Fruit fly (Drosophila melanogaster) whole organism, prepupa: Measurements from ENCODE around the gene Sfp84E.
A peak's percentile ranks its signal among the peaks of the same experiment; 100 is the strongest.

Experiments
- Blimp-1 ChIP-seq: fragments of 200-800 bp; sonication (Bioruptor generic); optimal IDR thresholded peaks from 3 replicates; lab custom pipeline; 2017; ENCODE audit warnings: missing biosample characterization, missing genetic modification characterization, mild to moderate bottlenecking, moderate library complexity, missing genetic modification reagents
- CG10669 ChIP-seq: fragments of 200-800 bp; sonication (Bioruptor generic); optimal IDR thresholded peaks from 3 replicates; lab custom pipeline; 2018; ENCODE audit warnings: missing biosample characterization, mild to moderate bottlenecking, missing genetic modification characterization, moderate library complexity
- CG11294 ChIP-seq: fragments of 200-800 bp; sonication (Bioruptor generic); IDR thresholded peaks from 2 replicates; pipeline ENCODE4 v1.3.6; 2022; ENCODE audit warnings: missing biosample characterization, missing genetic modification characterization
- CG16779 ChIP-seq: fragments of 200-800 bp; sonication (Bioruptor generic); optimal IDR thresholded peaks from 3 replicates; lab custom pipeline; 2017; ENCODE audit warnings: missing biosample characterization, mild to moderate bottlenecking, missing genetic modification characterization
- CG6163 ChIP-seq: fragments of 200-800 bp; sonication (Bioruptor generic); IDR thresholded peaks from 3 replicates; pipeline ENCODE4 v1.3.6; 2022; ENCODE audit warnings: missing biosample characterization, missing genetic modification characterization
- CG6854 ChIP-seq: fragments of 200-800 bp; sonication (Bioruptor generic); optimal IDR thresholded peaks from 2 replicates; lab custom pipeline; 2017; ENCODE audit warnings: missing biosample characterization, mild to moderate bottlenecking, missing genetic modification characterization
- Lpt ChIP-seq: fragments of 200-800 bp; sonication (Bioruptor generic); optimal IDR thresholded peaks from 3 replicates; lab custom pipeline; 2016; ENCODE audit warnings: missing biosample characterization, missing genetic modification characterization
- OdsH ChIP-seq: fragments of 200-800 bp; sonication (Bioruptor generic); optimal IDR thresholded peaks from 3 replicates; lab custom pipeline; 2016; ENCODE audit warnings: missing biosample characterization, missing genetic modification characterization
- fd85E ChIP-seq: fragments of 200-800 bp; sonication (Bioruptor generic); optimal IDR thresholded peaks from 3 replicates; lab custom pipeline; 2016; ENCODE audit warnings: missing biosample characterization, missing genetic modification characterization
- lz ChIP-seq: fragments of 200-800 bp; sonication (Bioruptor generic); optimal IDR thresholded peaks from 3 replicates; lab custom pipeline; 2016; ENCODE audit warnings: missing biosample characterization, missing genetic modification characterization
- pdm3 ChIP-seq: fragments of 200-800 bp; sonication (Bioruptor generic); optimal IDR thresholded peaks from 3 replicates; lab custom pipeline; 2016; ENCODE audit warnings: missing biosample characterization, missing genetic modification characterization

DNA sequence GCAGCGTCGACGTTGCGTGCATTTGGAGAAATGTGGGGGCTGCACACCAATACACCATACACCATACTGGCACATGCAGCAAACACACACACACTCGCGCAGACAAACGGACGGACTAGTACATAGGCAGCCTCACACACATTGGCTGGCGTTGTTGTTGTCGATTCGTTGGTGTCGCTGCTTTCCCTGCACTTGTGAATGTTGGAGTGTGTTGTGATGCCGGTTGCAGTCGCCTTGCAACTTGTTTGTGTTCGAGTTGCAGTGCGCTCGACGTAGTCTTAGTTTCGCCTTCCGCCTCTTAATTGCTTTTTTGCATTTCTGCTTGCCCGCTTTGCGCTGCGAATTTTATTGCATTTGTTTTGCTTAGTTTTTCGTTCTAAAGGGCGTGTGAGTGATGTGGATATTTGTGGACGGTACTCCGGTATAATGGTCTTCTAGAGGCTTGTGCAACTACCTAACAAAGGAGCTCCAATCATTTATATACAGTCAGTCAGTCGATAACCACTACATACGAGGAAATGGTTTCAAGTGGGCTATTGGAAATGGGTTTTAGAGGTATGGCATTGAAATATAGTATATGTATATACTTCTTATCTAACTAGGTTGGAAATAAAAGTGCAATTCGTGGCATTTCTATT is 16.5 kb downstream of the Sfp84E start:
- TF ChIP-seq Lpt (GFP tag; lab: Kevin White, UChicago) = no peak
- TF ChIP-seq fd85E = no peak
- TF ChIP-seq CG6854 (GFP tag; lab: Kevin White, UChicago) = no peak
- no peak for TF ChIP-seq lz
- TF ChIP-seq OdsH (GFP tag; lab: Kevin White, UChicago) = no peak
- TF ChIP-seq CG10669 (GFP tag; lab: Kevin White, UChicago) = no peak
- no peak for TF ChIP-seq CG11294 (GFP tag; lab: Robert Waterston, UW)
- no peak for TF ChIP-seq pdm3
- TF ChIP-seq CG6163 (GFP tag; lab: Robert Waterston, UW) = peak; percentile 60; the same call in 1 of the 3 replicates
- TF ChIP-seq Blimp-1 = no peak
- TF ChIP-seq CG16779 (tag; lab: Kevin White, UChicago) = no peak
